Worm (Caenorhabditis elegans) whole organism, early embryonic: ENCODE data around the gene glb-10.

Source experiments
- B0310.2 ChIP-seq: sonication (generic microtip); optimal IDR thresholded peaks from 2 replicates; lab custom pipeline; 2016; ENCODE audit warnings: mild to moderate bottlenecking, missing genetic modification characterization, missing compliant biosample characterization
- F13C5.2 ChIP-seq: sonication (generic microtip); optimal IDR thresholded peaks from 2 replicates; lab custom pipeline; 2017; ENCODE audit warnings: mild to moderate bottlenecking, missing genetic modification characterization, inconsistent platforms, missing compliant biosample characterization
- aly-1 ChIP-seq: sonication (generic microtip); optimal IDR thresholded peaks from 2 replicates; lab custom pipeline; 2016; ENCODE audit warnings: missing genetic modification characterization, missing compliant biosample characterization
- ama-1 ChIP-seq: fragments of 150-350 bp; optimal IDR thresholded peaks from 2 replicates; lab custom pipeline; 2014
- ceh-13 ChIP-seq: fragments of 200-800 bp; sonication (Bioruptor generic); optimal IDR thresholded peaks from 2 replicates; lab custom pipeline; 2018; ENCODE audit warnings: mild to moderate bottlenecking, missing genetic modification characterization, missing compliant biosample characterization
- ets-7 ChIP-seq: sonication (generic microtip); optimal IDR thresholded peaks from 2 replicates; lab custom pipeline; 2016; ENCODE audit warnings: missing genotype, missing genetic modification characterization, missing compliant biosample characterization
- flt-1 ChIP-seq: fragments of 200-800 bp; sonication (Bioruptor generic); IDR thresholded peaks from 2 replicates; pipeline ENCODE4 v1.3.6; 2022; ENCODE audit warnings: missing genetic modification characterization, missing compliant biosample characterization
- hmbx-1 ChIP-seq: sonication (generic microtip); optimal IDR thresholded peaks from 2 replicates; lab custom pipeline; 2016; ENCODE audit warnings: mild to moderate bottlenecking, missing genetic modification characterization, missing compliant biosample characterization
- hmg-4 ChIP-seq: fragments of 200-800 bp; sonication (Bioruptor generic); optimal IDR thresholded peaks from 2 replicates; lab custom pipeline; 2018; ENCODE audit warnings: mild to moderate bottlenecking, missing genetic modification characterization, missing compliant biosample characterization
- hnd-1 ChIP-seq: sonication (generic microtip); optimal IDR thresholded peaks from 2 replicates; lab custom pipeline; 2016; ENCODE audit warnings: missing genetic modification characterization, missing compliant biosample characterization
- pes-1 ChIP-seq: fragments of 200-800 bp; sonication (Bioruptor generic); IDR thresholded peaks from 2 replicates; pipeline ENCODE4 v1.3.6; 2022; ENCODE audit warnings: missing genetic modification reagents, missing genetic modification characterization, missing compliant biosample characterization
- scrt-1 ChIP-seq: fragments of 200-800 bp; sonication (Bioruptor generic); IDR thresholded peaks from 2 replicates; pipeline ENCODE4 v1.3.6; 2022; ENCODE audit warnings: missing genetic modification characterization, missing compliant biosample characterization
- sea-1 ChIP-seq: fragments of 200-800 bp; sonication (Bioruptor generic); conservative IDR thresholded peaks from 2 replicates; pipeline ENCODE4 v1.3.6; 2022; ENCODE audit warnings: missing genetic modification characterization, missing compliant biosample characterization
- tra-4 ChIP-seq: sonication (generic microtip); optimal IDR thresholded peaks from 2 replicates; lab custom pipeline; 2017; ENCODE audit warnings: missing genetic modification characterization, missing compliant biosample characterization

DNA sequence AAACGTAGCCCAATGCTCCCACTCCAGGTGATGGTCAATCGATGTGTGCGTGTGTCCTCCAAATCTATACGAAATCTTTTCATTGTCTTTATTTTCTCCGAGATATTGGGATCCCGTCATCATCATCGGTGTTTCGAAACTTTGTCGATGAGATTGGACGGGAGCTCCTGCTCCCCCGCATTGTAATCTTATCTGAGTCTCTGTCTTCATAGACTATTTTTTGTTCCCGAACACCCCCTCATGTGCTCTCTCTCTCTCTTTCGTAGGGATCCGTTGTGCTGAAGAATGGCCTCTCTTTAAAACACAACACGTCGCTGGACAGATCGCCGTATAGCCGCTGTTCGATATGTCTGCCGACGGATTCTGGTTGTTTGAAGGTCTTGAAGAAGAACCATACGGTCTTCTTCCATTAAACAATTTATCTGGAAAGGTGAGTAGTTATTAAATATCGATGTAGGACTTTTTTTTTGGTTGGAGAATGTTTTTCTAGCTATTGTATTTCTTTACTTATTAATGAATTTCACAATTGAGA lies 5.8 kb downstream of the glb-10 start, which contains the start of gene C29F5.1:
- TF ChIP-seq tra-4 (tag; lab: Kevin White, UChicago): no peak
- no peak for TF ChIP-seq flt-1 (GFP tag; lab: Robert Waterston, UW)
- TF ChIP-seq ama-1: no peak
- TF ChIP-seq ets-7: no peak
- TF ChIP-seq ceh-13: no peak
- TF ChIP-seq hmg-4 (GFP tag; lab: Kevin White, UChicago): no peak
- no peak for TF ChIP-seq hmbx-1 (tag; lab: Kevin White, UChicago)
- TF ChIP-seq hnd-1 (tag; lab: Kevin White, UChicago): no peak
- TF ChIP-seq scrt-1 (GFP tag; lab: Robert Waterston, UW): no peak
- no peak for TF ChIP-seq B0310.2 (tag; lab: Kevin White, UChicago)
- TF ChIP-seq pes-1 (GFP tag; lab: Robert Waterston, UW): no peak
- TF ChIP-seq F13C5.2: no peak
- TF ChIP-seq aly-1 (tag; lab: Kevin White, UChicago): no peak
- no peak for TF ChIP-seq sea-1
